Worm (Caenorhabditis elegans) whole organism, mixed stage, embryonic: ENCODE data around the gene dhs-5.

ENCODE experiments used
- M03D4.4 ChIP-seq: sonication (generic microtip); optimal IDR thresholded peaks from 2 replicates; lab custom pipeline; 2017; ENCODE audit warnings: mild to moderate bottlenecking, missing genetic modification characterization, missing compliant biosample characterization
- blmp-1 ChIP-seq: fragments of 150-350 bp; optimal IDR thresholded peaks from 2 replicates; lab custom pipeline; 2014; ENCODE audit warnings: missing biosample characterization, missing genetic modification characterization
- ceh-39 ChIP-seq: fragments of 150-350 bp; optimal IDR thresholded peaks from 2 replicates; lab custom pipeline; 2014; ENCODE audit warnings: missing biosample characterization, missing genetic modification characterization
- ceh-43 ChIP-seq: fragments of 200-800 bp; sonication (Bioruptor generic); optimal IDR thresholded peaks from 2 replicates; lab custom pipeline; 2018; ENCODE audit warnings: mild to moderate bottlenecking, missing genetic modification characterization, moderate library complexity, missing compliant biosample characterization
- ceh-83 ChIP-seq: fragments of 200-800 bp; sonication (Bioruptor generic); optimal IDR thresholded peaks from 2 replicates; lab custom pipeline; 2018; ENCODE audit warnings: mild to moderate bottlenecking, missing genetic modification characterization, missing compliant biosample characterization
- ces-1 ChIP-seq: fragments of 150-350 bp; optimal IDR thresholded peaks from 2 replicates; lab custom pipeline; 2014; ENCODE audit warnings: missing biosample characterization, missing genetic modification reagents, missing genetic modification characterization
- drap-1 ChIP-seq: fragments of 200-800 bp; sonication (Bioruptor generic); optimal IDR thresholded peaks from 3 replicates; lab custom pipeline; 2018; ENCODE audit warnings: mild to moderate bottlenecking, missing genetic modification characterization, missing compliant biosample characterization
- elt-3 ChIP-seq: fragments of 150-350 bp; optimal IDR thresholded peaks from 2 replicates; lab custom pipeline; 2014; ENCODE audit warnings: missing biosample characterization, missing genetic modification characterization
- flh-1 ChIP-seq: fragments of 200-800 bp; sonication (Bioruptor generic); optimal IDR thresholded peaks from 2 replicates; lab custom pipeline; 2018; ENCODE audit warnings: mild to moderate bottlenecking, missing genetic modification characterization, moderate library complexity, missing compliant biosample characterization
- ham-2 ChIP-seq: fragments of 200-800 bp; sonication (Bioruptor generic); optimal IDR thresholded peaks from 2 replicates; lab custom pipeline; 2018; ENCODE audit warnings: mild to moderate bottlenecking, missing genetic modification characterization, missing compliant biosample characterization
- lin-13 ChIP-seq: fragments of 150-350 bp; optimal IDR thresholded peaks from 2 replicates; lab custom pipeline; 2014; ENCODE audit warnings: missing biosample characterization, missing genetic modification characterization
- lin-32 ChIP-seq: fragments of 200-800 bp; sonication (Bioruptor generic); optimal IDR thresholded peaks from 2 replicates; lab custom pipeline; 2018; ENCODE audit warnings: mild to moderate bottlenecking, missing genetic modification characterization, missing compliant biosample characterization
- lsy-2 ChIP-seq: fragments of 150-350 bp; optimal IDR thresholded peaks from 2 replicates; lab custom pipeline; 2014; ENCODE audit warnings: missing biosample characterization, missing genetic modification characterization
- mab-5 ChIP-seq: fragments of 150-350 bp; optimal IDR thresholded peaks from 2 replicates; lab custom pipeline; 2014; ENCODE audit warnings: missing biosample characterization, missing genetic modification characterization
- mep-1 ChIP-seq: fragments of 150-350 bp; optimal IDR thresholded peaks from 2 replicates; lab custom pipeline; 2017; ENCODE audit warnings: missing biosample characterization, missing genetic modification reagents, missing genetic modification characterization, inconsistent platforms
- mls-2 ChIP-seq: sonication (generic microtip); optimal IDR thresholded peaks from 2 replicates; lab custom pipeline; 2016; ENCODE audit warnings: mild to moderate bottlenecking, missing genetic modification characterization, moderate library complexity, missing compliant biosample characterization
- nhr-12 ChIP-seq: fragments of 150-350 bp; optimal IDR thresholded peaks from 2 replicates; lab custom pipeline; 2014; ENCODE audit warnings: missing biosample characterization, missing genetic modification characterization
- nhr-2 ChIP-seq: fragments of 150-350 bp; optimal IDR thresholded peaks from 2 replicates; lab custom pipeline; 2014; ENCODE audit warnings: missing biosample characterization, missing genetic modification characterization
- nhr-237 ChIP-seq: fragments of 150-350 bp; optimal IDR thresholded peaks from 2 replicates; lab custom pipeline; 2014; ENCODE audit warnings: missing biosample characterization, missing genetic modification characterization
- nhr-28 ChIP-seq: fragments of 150-350 bp; optimal IDR thresholded peaks from 2 replicates; lab custom pipeline; 2014; ENCODE audit warnings: missing biosample characterization, missing genetic modification characterization
- nhr-76 ChIP-seq: sonication (generic microtip); optimal IDR thresholded peaks from 2 replicates; lab custom pipeline; 2017; ENCODE audit warnings: missing biosample characterization, missing genetic modification characterization
- pha-4 ChIP-seq: fragments of 150-350 bp; optimal IDR thresholded peaks from 2 replicates; lab custom pipeline; 2018; ENCODE audit warnings: missing biosample characterization, missing genetic modification reagents, missing genetic modification characterization
- sem-2 ChIP-seq: fragments of 200-800 bp; sonication (Bioruptor generic); optimal IDR thresholded peaks from 2 replicates; lab custom pipeline; 2018; ENCODE audit warnings: mild to moderate bottlenecking, missing genetic modification characterization, missing compliant biosample characterization
- sptf-1 ChIP-seq: sonication (generic microtip); optimal IDR thresholded peaks from 2 replicates; lab custom pipeline; 2017; ENCODE audit warnings: mild to moderate bottlenecking, missing genetic modification characterization, moderate library complexity, missing compliant biosample characterization
- tbx-8 ChIP-seq: fragments of 200-800 bp; sonication (Bioruptor generic); optimal IDR thresholded peaks from 2 replicates; lab custom pipeline; 2018; ENCODE audit warnings: mild to moderate bottlenecking, missing genetic modification characterization, moderate library complexity, missing compliant biosample characterization
- unc-120 ChIP-seq: sonication (generic microtip); optimal IDR thresholded peaks from 2 replicates; lab custom pipeline; 2017; ENCODE audit warnings: missing genetic modification characterization, missing compliant biosample characterization; ENCODE audit not compliant: poor library complexity, severe bottlenecking
- unc-62 ChIP-seq: fragments of 150-350 bp; optimal IDR thresholded peaks from 2 replicates; lab custom pipeline; 2014; ENCODE audit warnings: missing biosample characterization, missing genetic modification reagents, missing genetic modification characterization
- zip-8 ChIP-seq: fragments of 150-350 bp; optimal IDR thresholded peaks from 2 replicates; lab custom pipeline; 2014; ENCODE audit warnings: missing biosample characterization, missing genetic modification characterization
- ztf-11 ChIP-seq: fragments of 150-350 bp; optimal IDR thresholded peaks from 2 replicates; lab custom pipeline; 2014; ENCODE audit warnings: missing biosample characterization, missing genetic modification characterization

The dhs-5 gene

ce11 chrII:5420947-5421614, 32.6 kb upstream of the dhs-5 start, which contains the start of gene tofu-6:
Gene tofu-6, plus strand, starts transcription at chrII:5421248.
- peak; percentile 79 for TF ChIP-seq lsy-2
- TF ChIP-seq drap-1 = no peak

DNA sequence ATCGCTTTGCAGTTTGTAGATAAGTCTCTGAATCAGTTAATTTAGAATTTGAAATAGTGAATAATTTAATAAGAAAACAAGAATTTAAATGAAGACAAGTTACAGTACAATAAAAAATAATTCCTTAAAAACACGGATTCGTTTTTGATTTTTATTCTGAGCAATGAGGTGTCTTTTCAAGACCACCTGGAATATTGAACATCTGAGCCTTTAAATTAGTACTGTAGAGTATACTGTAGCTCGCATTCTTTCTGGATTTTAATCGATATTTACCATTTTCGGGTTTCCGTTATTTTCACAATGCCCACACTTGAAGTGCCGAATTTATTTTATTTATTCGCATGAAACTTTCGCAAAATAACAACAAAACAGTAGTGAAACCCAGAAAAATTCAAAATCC, 29.8 kb upstream of the dhs-5 start, which contains the start of gene F07F6.7:
F07F6.7 (minus strand) TSS at position 27 of the 400 bp plus-strand sequence.
- no peak for TF ChIP-seq nhr-76 (tag; lab: Kevin White, UChicago)
- no peak for TF ChIP-seq lin-13

- TF ChIP-seq ces-1 (GFP tag; lab: Kevin White, UChicago) = no peak
Measured at ce11 chrII:5425633-5426032, 28.0 kb upstream of the dhs-5 start, which contains the start of gene F07F6.8. Gene F07F6.8, minus strand, starts transcription at chrII:5425733.

ce11 chrII:5426054-5426453, 27.6 kb upstream of the dhs-5 start:
- TF ChIP-seq ces-1 (GFP tag; lab: Kevin White, UChicago) = no peak
- no peak for TF ChIP-seq lin-32 (GFP tag; lab: Kevin White, UChicago)
- TF ChIP-seq ham-2 (GFP tag; lab: Kevin White, UChicago) = no peak
- TF ChIP-seq sptf-1 (tag; lab: Kevin White, UChicago) = peak; percentile 38
- no peak for TF ChIP-seq mab-5 (tag; lab: Kevin White, UChicago)
- peak; percentile 39 for TF ChIP-seq unc-62 (GFP tag; lab: Kevin White, UChicago)
- TF ChIP-seq ceh-39 (tag; lab: Kevin White, UChicago) = peak; percentile 18
- TF ChIP-seq nhr-237 = no peak
- peak; percentile 29 for TF ChIP-seq unc-120 (tag; lab: Kevin White, UChicago)
- TF ChIP-seq mep-1 (tag; lab: Kevin White, UChicago) = peak; percentile 3
- TF ChIP-seq pha-4 (tag; lab: Kevin White, UChicago) = peak; percentile 33

DNA sequence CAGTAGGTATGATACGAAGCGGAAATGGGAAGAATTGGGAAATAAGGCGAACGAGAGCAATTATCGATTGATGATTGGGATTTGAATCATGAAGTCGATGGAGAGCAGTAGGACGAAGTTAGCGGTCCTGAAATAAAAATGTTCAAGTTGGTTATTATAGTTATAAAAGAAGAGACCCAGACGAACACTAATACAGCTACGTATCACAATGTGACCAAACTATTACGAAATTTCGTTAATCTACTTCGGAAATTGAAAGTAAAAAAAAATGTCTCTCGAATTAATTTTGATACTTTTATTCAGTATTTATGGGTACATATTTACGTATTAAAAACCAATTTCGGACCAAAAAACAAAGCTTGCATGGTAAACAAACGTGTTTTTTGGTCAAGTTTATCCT, 27.2 kb upstream of the dhs-5 start:
- no peak for TF ChIP-seq flh-1 (GFP tag; lab: Kevin White, UChicago)
- no peak for TF ChIP-seq mep-1 (tag; lab: Kevin White, UChicago)
- TF ChIP-seq elt-3 = no peak
- no peak for TF ChIP-seq ztf-11 (tag; lab: Kevin White, UChicago)
- TF ChIP-seq nhr-28 (tag; lab: Kevin White, UChicago) = no peak
- TF ChIP-seq unc-120 (tag; lab: Kevin White, UChicago) = no peak
- TF ChIP-seq nhr-2 (tag; lab: Kevin White, UChicago) = no peak
- TF ChIP-seq lin-32 (GFP tag; lab: Kevin White, UChicago) = no peak
- TF ChIP-seq zip-8 (tag; lab: Kevin White, UChicago) = no peak
- TF ChIP-seq ces-1 (GFP tag; lab: Kevin White, UChicago) = no peak
- TF ChIP-seq sptf-1 (tag; lab: Kevin White, UChicago) = no peak
- no peak for TF ChIP-seq mls-2 (tag; lab: Kevin White, UChicago)
- no peak for TF ChIP-seq nhr-12 (tag; lab: Kevin White, UChicago)

DNA sequence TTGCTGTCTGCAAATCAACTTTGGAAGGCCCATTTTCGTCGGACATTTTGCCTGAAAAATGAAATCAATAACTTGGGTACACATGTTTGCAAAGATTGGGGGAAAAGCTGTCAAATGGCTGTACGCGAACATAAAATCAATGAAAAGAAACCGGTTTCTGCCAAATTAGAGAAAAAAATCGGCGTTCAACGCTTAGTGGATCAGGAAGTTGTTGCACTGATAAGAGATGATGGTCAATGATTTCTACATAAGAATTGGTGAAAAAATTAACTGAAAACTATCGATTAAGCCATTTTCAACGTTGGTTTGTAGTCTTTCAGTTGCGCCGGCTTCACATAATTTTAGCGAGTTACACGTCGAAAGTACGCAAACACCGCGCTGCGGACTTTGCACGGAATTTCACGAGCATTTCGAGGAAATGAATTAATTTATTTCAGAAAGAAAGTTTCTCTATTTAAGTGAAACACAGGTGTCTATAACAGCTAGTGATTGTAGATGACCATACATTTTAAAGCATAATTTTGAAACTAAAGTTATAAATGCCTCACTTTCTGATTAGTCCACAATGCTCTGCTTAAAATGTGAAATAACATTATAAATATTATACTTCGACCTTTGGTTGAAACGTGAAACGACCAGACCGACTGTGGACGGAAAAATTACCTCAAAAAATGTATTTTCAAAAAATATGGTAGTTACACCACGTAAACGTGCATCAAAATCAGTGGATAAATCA, 24.0 kb upstream of the dhs-5 start, which contains the start of the genes F07F6.4 and F07F6.2:
F07F6.4 (minus strand) TSS at position 51 of the 736 bp plus-strand sequence.
F07F6.2 (plus strand) TSS at position 686 of the 736 bp plus-strand sequence.
- TF ChIP-seq ham-2 (GFP tag; lab: Kevin White, UChicago) = peak; percentile 0
- peak; percentile 19 for TF ChIP-seq ceh-83
- TF ChIP-seq mep-1 (tag; lab: Kevin White, UChicago) = peak; percentile 7
- TF ChIP-seq tbx-8 = no peak
- TF ChIP-seq, all 35 proteins: peak for 3

- TF ChIP-seq elt-3 (no peak), ztf-11 (tag; lab: Kevin White, UChicago) (no peak), ham-2 (GFP tag; lab: Kevin White, UChicago) (no peak), tbx-8 (no peak), sem-2 (GFP tag; lab: Kevin White, UChicago) (no peak), lsy-2 (no peak), nhr-2 (tag; lab: Kevin White, UChicago) (no peak), M03D4.4 (tag; lab: Kevin White, UChicago) (no peak), zip-8 (tag; lab: Kevin White, UChicago) (no peak), ceh-43 (GFP tag; lab: Kevin White, UChicago) (no peak), nhr-76 (tag; lab: Kevin White, UChicago) (no peak), lin-32 (GFP tag; lab: Kevin White, UChicago) (no peak), nhr-237 (no peak), mls-2 (tag; lab: Kevin White, UChicago) (no peak), unc-120 (tag; lab: Kevin White, UChicago) (no peak), blmp-1 (no peak), sptf-1 (tag; lab: Kevin White, UChicago) (no peak), nhr-12 (tag; lab: Kevin White, UChicago) (no peak)
- TF ChIP-seq, all 35 proteins: peak for 0
Measured at ce11 chrII:5433069-5433468, 20.6 kb upstream of the dhs-5 start, which contains the start of gene srx-114. Gene srx-114, minus strand, starts transcription at chrII:5433169.
